Fruit fly (Drosophila melanogaster) whole organism, embryonic: ENCODE data around the gene CG5516.

Source experiments
- Adf1 ChIP-seq: fragments of 200-800 bp; sonication (Bioruptor generic); IDR thresholded peaks from 2 replicates; pipeline ENCODE4 v1.3.6; 2022; ENCODE audit warnings: missing biosample characterization, missing genetic modification characterization
- Bdp1 ChIP-seq: fragments of 200-800 bp; sonication (Bioruptor generic); optimal IDR thresholded peaks from 3 replicates; lab custom pipeline; 2016; ENCODE audit warnings: missing biosample characterization, missing genetic modification characterization
- Bteb2 ChIP-seq: fragments of 200-800 bp; sonication (Bioruptor generic); optimal IDR thresholded peaks from 2 replicates; lab custom pipeline; 2016; ENCODE audit warnings: missing biosample characterization, missing genetic modification characterization
- CG10147 ChIP-seq: fragments of 200-800 bp; sonication (Bioruptor generic); optimal IDR thresholded peaks from 2 replicates; lab custom pipeline; 2019; ENCODE audit warnings: missing biosample characterization, mild to moderate bottlenecking, missing genetic modification characterization, moderate library complexity
- CG10462 ChIP-seq: fragments of 200-800 bp; sonication (Bioruptor generic); optimal IDR thresholded peaks from 2 replicates; lab custom pipeline; 2016; ENCODE audit warnings: missing biosample characterization, missing genetic modification characterization
- CG12104 ChIP-seq: fragments of 200-800 bp; sonication (Bioruptor generic); optimal IDR thresholded peaks from 3 replicates; lab custom pipeline; 2016; ENCODE audit warnings: missing biosample characterization, missing genetic modification characterization
- CG13894 ChIP-seq: fragments of 200-800 bp; sonication (Bioruptor generic); optimal IDR thresholded peaks from 3 replicates; lab custom pipeline; 2018; ENCODE audit warnings: missing biosample characterization, mild to moderate bottlenecking, missing genetic modification characterization, moderate library complexity
- CG15479 ChIP-seq: fragments of 200-800 bp; sonication (Bioruptor generic); optimal IDR thresholded peaks from 3 replicates; lab custom pipeline; 2019; ENCODE audit warnings: missing biosample characterization, mild to moderate bottlenecking, missing genetic modification characterization, moderate library complexity
- CG15601 ChIP-seq: fragments of 200-800 bp; sonication (Bioruptor generic); optimal IDR thresholded peaks from 3 replicates; lab custom pipeline; 2019; ENCODE audit warnings: missing biosample characterization, mild to moderate bottlenecking, missing genetic modification characterization, moderate library complexity
- CG16779 ChIP-seq: fragments of 200-800 bp; sonication (Bioruptor generic); IDR thresholded peaks from 2 replicates; pipeline ENCODE4 v1.3.6; 2022; ENCODE audit warnings: missing biosample characterization, missing genetic modification characterization
- CG16813 ChIP-seq: fragments of 200-800 bp; sonication (Bioruptor generic); IDR thresholded peaks from 3 replicates; pipeline ENCODE4 v1.3.6; 2022; ENCODE audit warnings: missing biosample characterization, missing genetic modification characterization; ENCODE audit not compliant: partially characterized antibody
- CG1832 ChIP-seq: fragments of 200-800 bp; sonication (Bioruptor generic); optimal IDR thresholded peaks from 2 replicates; lab custom pipeline; 2017; ENCODE audit warnings: missing biosample characterization, mild to moderate bottlenecking, missing genetic modification characterization, inconsistent platforms
- CG31388 ChIP-seq: fragments of 200-800 bp; sonication (Bioruptor generic); optimal IDR thresholded peaks from 2 replicates; lab custom pipeline; 2016; ENCODE audit warnings: missing biosample characterization, missing genetic modification characterization
- CG34376 ChIP-seq: fragments of 200-800 bp; sonication (Bioruptor generic); optimal IDR thresholded peaks from 2 replicates; lab custom pipeline; 2018; ENCODE audit warnings: missing biosample characterization, mild to moderate bottlenecking, missing genetic modification characterization
- CG4360 ChIP-seq: fragments of 200-800 bp; sonication (Bioruptor generic); IDR thresholded peaks from 2 replicates; pipeline ENCODE4 v1.3.6; 2022; ENCODE audit warnings: missing biosample characterization, missing genetic modification characterization
- CG6654 ChIP-seq: fragments of 200-800 bp; sonication (Bioruptor generic); optimal IDR thresholded peaks from 2 replicates; lab custom pipeline; 2017; ENCODE audit warnings: missing biosample characterization, mild to moderate bottlenecking, missing genetic modification characterization
- CG6765 ChIP-seq: fragments of 200-800 bp; sonication (Bioruptor generic); optimal IDR thresholded peaks from 3 replicates; lab custom pipeline; 2017; ENCODE audit warnings: missing biosample characterization, mild to moderate bottlenecking, missing genetic modification characterization
- CG6791 ChIP-seq: fragments of 200-800 bp; sonication (Bioruptor generic); IDR thresholded peaks from 3 replicates; pipeline ENCODE4 v1.3.6; 2022; ENCODE audit warnings: missing biosample characterization, missing genetic modification characterization; ENCODE audit not compliant: partially characterized antibody
- CG7786 ChIP-seq: fragments of 200-800 bp; sonication (Bioruptor generic); optimal IDR thresholded peaks from 2 replicates; lab custom pipeline; 2016; ENCODE audit warnings: missing biosample characterization, missing genetic modification characterization
- CG7839 ChIP-seq: fragments of 200-800 bp; sonication (Bioruptor generic); optimal IDR thresholded peaks from 3 replicates; lab custom pipeline; 2018; ENCODE audit warnings: missing biosample characterization, mild to moderate bottlenecking, missing genetic modification characterization, moderate library complexity
- CG7963 ChIP-seq: fragments of 200-800 bp; sonication (Bioruptor generic); IDR thresholded peaks from 3 replicates; pipeline ENCODE4 v1.3.6; 2022; ENCODE audit warnings: missing biosample characterization, missing genetic modification characterization; ENCODE audit not compliant: partially characterized antibody
- CG8089 ChIP-seq: fragments of 200-800 bp; sonication (Bioruptor generic); optimal IDR thresholded peaks from 3 replicates; lab custom pipeline; 2016; ENCODE audit warnings: missing biosample characterization, missing genetic modification characterization
- CG8359 ChIP-seq: fragments of 200-800 bp; sonication (Bioruptor generic); optimal IDR thresholded peaks from 2 replicates; lab custom pipeline; 2017; ENCODE audit warnings: missing biosample characterization, mild to moderate bottlenecking, missing genetic modification characterization, borderline replicate concordance
- Doc2 ChIP-seq: fragments of 200-800 bp; sonication (Bioruptor generic); IDR thresholded peaks from 2 replicates; pipeline ENCODE4 v1.3.6; 2022; ENCODE audit warnings: missing biosample characterization, missing genetic modification characterization
- Drgx ChIP-seq: fragments of 200-800 bp; sonication (Bioruptor generic); IDR thresholded peaks from 2 replicates; pipeline ENCODE4 v1.3.6; 2022; ENCODE audit warnings: missing biosample characterization, missing genetic modification characterization
- Ets65A ChIP-seq: fragments of 200-800 bp; sonication (Bioruptor generic); peaks from one replicate; lab custom pipeline; 2016; ENCODE audit warnings: missing biosample characterization, missing genetic modification characterization
- Hr39 ChIP-seq: fragments of >200 bp; optimal IDR thresholded peaks from 2 replicates; lab custom pipeline; 2017
- Jarid2 ChIP-seq: fragments of 200-800 bp; sonication (Bioruptor generic); optimal IDR thresholded peaks from 3 replicates; lab custom pipeline; 2017; ENCODE audit warnings: mild to moderate bottlenecking, missing biosample characterization, missing genetic modification reagents, missing genetic modification characterization
- Med ChIP-seq: fragments of 200-800 bp; sonication (Bioruptor generic); peaks from one replicate; lab custom pipeline; 2016; ENCODE audit warnings: missing biosample characterization, missing genetic modification characterization, mild to moderate bottlenecking, inconsistent platforms, moderate library complexity
- Myb ChIP-seq: fragments of 200-800 bp; sonication (Bioruptor generic); optimal IDR thresholded peaks from 2 replicates; lab custom pipeline; 2016; ENCODE audit warnings: missing biosample characterization, missing genetic modification characterization
- Rfx ChIP-seq: fragments of 200-800 bp; sonication (Bioruptor generic); IDR thresholded peaks from 2 replicates; pipeline ENCODE4 v1.3.6; 2022; ENCODE audit warnings: missing biosample characterization, missing genetic modification characterization
- Trl ChIP-seq, 3 experiments: fragments of >200 bp in 2 of 3; fragments of 200-800 bp in 1 of 3; sonication (Bioruptor generic) in 1 of 3; optimal IDR thresholded peaks; 2 replicates in 1 of 3; 3 replicates in 2 of 3; lab custom pipeline; 2016 to 2017; ENCODE audit warnings: missing biosample characterization in 1 of 3, missing genetic modification characterization in 1 of 3
- YL-1 ChIP-seq: fragments of 200-800 bp; sonication (Bioruptor generic); optimal IDR thresholded peaks from 3 replicates; lab custom pipeline; 2017; ENCODE audit warnings: missing biosample characterization, mild to moderate bottlenecking, missing genetic modification characterization
- crol ChIP-seq: fragments of 200-800 bp; sonication (Bioruptor generic); IDR thresholded peaks from 2 replicates; pipeline ENCODE4 v1.3.6; 2022; ENCODE audit warnings: missing biosample characterization, missing genetic modification characterization
- ems ChIP-seq: fragments of 200-800 bp; sonication (Bioruptor generic); optimal IDR thresholded peaks from 3 replicates; lab custom pipeline; 2016; ENCODE audit warnings: missing biosample characterization, missing genetic modification characterization
- fu2 ChIP-seq: fragments of 200-800 bp; sonication (Bioruptor generic); optimal IDR thresholded peaks from 2 replicates; lab custom pipeline; 2016; ENCODE audit warnings: missing biosample characterization, missing genetic modification characterization
- gcm ChIP-seq: fragments of 200-800 bp; sonication (Bioruptor generic); optimal IDR thresholded peaks from 2 replicates; lab custom pipeline; 2019; ENCODE audit warnings: missing biosample characterization, mild to moderate bottlenecking, missing genetic modification characterization, moderate library complexity
- grau ChIP-seq: fragments of 200-800 bp; optimal IDR thresholded peaks from 3 replicates; lab custom pipeline; 2019; ENCODE audit warnings: missing biosample characterization, mild to moderate bottlenecking, missing genetic modification characterization, moderate library complexity
- gt ChIP-seq: fragments of 200-800 bp; sonication (Bioruptor generic); IDR thresholded peaks from 2 replicates; pipeline ENCODE4 v1.3.6; 2022; ENCODE audit warnings: missing biosample characterization, missing genetic modification characterization
- hb ChIP-seq: fragments of 200-800 bp; sonication (Bioruptor generic); IDR thresholded peaks from 3 replicates; pipeline ENCODE4 v1.3.6; 2022; ENCODE audit warnings: missing biosample characterization, missing genetic modification characterization; ENCODE audit not compliant: partially characterized antibody
- hth ChIP-seq: fragments of >200 bp; optimal IDR thresholded peaks from 2 replicates; lab custom pipeline; 2017; ENCODE audit warnings: inconsistent platforms
- ind ChIP-seq: fragments of 200-800 bp; sonication (Bioruptor generic); optimal IDR thresholded peaks from 3 replicates; lab custom pipeline; 2016; ENCODE audit warnings: missing biosample characterization, missing genetic modification characterization
- phol ChIP-seq: fragments of 200-800 bp; sonication (Bioruptor generic); optimal IDR thresholded peaks from 3 replicates; lab custom pipeline; 2018; ENCODE audit warnings: missing biosample characterization, mild to moderate bottlenecking, missing genetic modification characterization, moderate library complexity
- rib ChIP-seq: fragments of 200-800 bp; sonication (Bioruptor generic); IDR thresholded peaks from 2 replicates; pipeline ENCODE4 v1.3.6; 2022; ENCODE audit warnings: missing biosample characterization, missing genetic modification characterization
- run ChIP-seq: fragments of 200-800 bp; sonication (Bioruptor generic); optimal IDR thresholded peaks from 3 replicates; lab custom pipeline; 2018; ENCODE audit warnings: missing biosample characterization, mild to moderate bottlenecking, missing genetic modification characterization
- stc ChIP-seq: fragments of 200-800 bp; sonication (Bioruptor generic); IDR thresholded peaks from 2 replicates; pipeline ENCODE4 v1.3.6; 2022; ENCODE audit warnings: missing biosample characterization, missing genetic modification characterization
- tgo ChIP-seq: fragments of 200-800 bp; sonication (Bioruptor generic); IDR thresholded peaks from 3 replicates; pipeline ENCODE4 v1.3.6; 2022; ENCODE audit warnings: missing biosample characterization, missing genetic modification characterization
- tup ChIP-seq: fragments of 200-800 bp; sonication (Bioruptor generic); optimal IDR thresholded peaks from 2 replicates; lab custom pipeline; 2016; ENCODE audit warnings: missing biosample characterization, mild to moderate bottlenecking, missing genetic modification characterization, moderate library complexity
- unpg ChIP-seq: fragments of 200-800 bp; sonication (Bioruptor generic); optimal IDR thresholded peaks from 3 replicates; lab custom pipeline; 2018; ENCODE audit warnings: missing biosample characterization, mild to moderate bottlenecking, missing genetic modification characterization, moderate library complexity
- vvl ChIP-seq: fragments of 200-800 bp; sonication (Bioruptor generic); IDR thresholded peaks from 2 replicates; pipeline ENCODE4 v1.3.6; 2022; ENCODE audit warnings: missing biosample characterization, missing genetic modification characterization
- zen ChIP-seq: fragments of 200-800 bp; sonication (Bioruptor generic); optimal IDR thresholded peaks from 3 replicates; lab custom pipeline; 2018; ENCODE audit warnings: missing biosample characterization, mild to moderate bottlenecking, missing genetic modification characterization, moderate library complexity

The CG5516 gene

DNA sequence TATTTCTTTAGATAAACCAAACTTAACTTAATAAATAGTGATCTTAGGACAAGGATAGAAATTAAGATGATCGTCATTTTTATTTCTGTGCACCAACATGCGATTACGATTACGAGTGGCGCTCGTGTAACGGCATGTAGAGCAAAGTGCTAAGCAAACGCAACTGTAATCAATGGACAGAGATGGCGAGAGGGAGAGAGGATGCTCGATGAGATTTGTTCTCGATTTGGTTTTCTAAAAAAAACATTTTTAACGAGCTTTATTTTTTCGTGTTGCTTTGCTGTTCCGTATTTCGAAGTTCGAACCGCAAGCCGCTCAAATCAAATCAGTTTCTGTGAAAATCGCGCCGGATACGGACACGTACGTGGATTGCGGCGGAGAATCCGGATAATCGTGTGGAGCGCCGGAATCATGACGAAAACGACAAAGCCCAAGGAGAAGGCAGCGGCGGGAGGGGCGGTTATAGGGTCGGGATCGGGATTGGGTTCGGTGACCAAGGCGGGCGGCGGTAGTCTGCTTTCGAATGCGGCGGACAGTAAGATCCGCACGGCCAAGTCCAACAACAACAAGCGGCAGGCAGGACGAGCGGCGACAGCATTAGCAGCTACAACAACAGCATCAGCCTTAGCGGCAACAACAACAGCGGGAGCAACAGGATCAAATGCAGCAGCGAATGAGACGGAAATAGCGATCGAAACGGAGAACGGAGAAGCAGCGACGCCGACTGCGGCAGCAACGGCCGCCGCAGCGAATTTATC lies 30.3 kb downstream of the CG5516 start:
- no peak for TF ChIP-seq tup (GFP tag; lab: Kevin White, UChicago)
- no peak for TF ChIP-seq stc (GFP tag; lab: Robert Waterston, UW)
- TF ChIP-seq Hr39 (lab: Kevin White, UChicago) = no peak
- TF ChIP-seq hth (lab: Kevin White, UChicago) = no peak
- TF ChIP-seq YL-1 (GFP tag; lab: Kevin White, UChicago) = no peak
- no peak for TF ChIP-seq Bdp1 (GFP tag; lab: Kevin White, UChicago)
- TF ChIP-seq phol (tag; lab: Kevin White, UChicago) = no peak
- no peak for TF ChIP-seq gcm (GFP tag; lab: Kevin White, UChicago)
- TF ChIP-seq CG7963 (GFP tag; lab: Robert Waterston, UW) = 0 out of 3 replicates have a peak, but pooled peaks have one; percentile 8
- peak; percentile 12; the same call in 1 of the 2 replicates for TF ChIP-seq Drgx
- no peak for TF ChIP-seq CG8089
- TF ChIP-seq Adf1 = peak; percentile 61; the same call in 1 of the 2 replicates
- TF ChIP-seq Trl (optimal IDR thresholded peaks at IDR 0.05; lab: Kevin White, UChicago) = peak in 1 of 2 experiments; percentile 20
- TF ChIP-seq Trl (GFP tag; optimal IDR thresholded peaks at IDR 0.05; lab: Kevin White, UChicago) = no peak
- 0 out of 3 replicates have a peak, but pooled peaks have one; percentile 20 for TF ChIP-seq CG16813 (GFP tag; lab: Robert Waterston, UW)
- TF ChIP-seq fu2 (GFP tag; lab: Kevin White, UChicago) = no peak
- peak; percentile 65 for TF ChIP-seq zen (tag; lab: Kevin White, UChicago)
- TF ChIP-seq CG10462 (GFP tag; lab: Kevin White, UChicago) = no peak
- no peak for TF ChIP-seq CG15601 (tag; lab: Kevin White, UChicago)
- TF ChIP-seq Doc2 (GFP tag; lab: Robert Waterston, UW) = no peak
- no peak for TF ChIP-seq CG10147 (GFP tag; lab: Kevin White, UChicago)
- TF ChIP-seq Med (GFP tag; lab: Kevin White, UChicago) = peak; percentile 62
- 0 out of 3 replicates have a peak, but pooled peaks have one; percentile 48 for TF ChIP-seq hb
- TF ChIP-seq CG4360 = peak; percentile 99
- TF ChIP-seq rib (GFP tag; lab: Robert Waterston, UW) = no peak
- no peak for TF ChIP-seq grau (tag; lab: Kevin White, UChicago)
- TF ChIP-seq Rfx = 0 out of 2 replicates have a peak, but pooled peaks have one; percentile 9
- no peak for TF ChIP-seq vvl (GFP tag; lab: Robert Waterston, UW)
- no peak for TF ChIP-seq CG6791
- TF ChIP-seq Bteb2 (GFP tag; lab: Kevin White, UChicago) = no peak
- no peak for TF ChIP-seq CG13894
- TF ChIP-seq crol (GFP tag; lab: Robert Waterston, UW) = peak; percentile 27; the same call in 1 of the 2 replicates
- no peak for TF ChIP-seq CG34376 (GFP tag; lab: Kevin White, UChicago)
- peak; percentile 24 for TF ChIP-seq Ets65A (GFP tag; lab: Kevin White, UChicago)
- TF ChIP-seq CG12104 = no peak
- TF ChIP-seq CG1832 (GFP tag; lab: Kevin White, UChicago) = peak; percentile 30
- TF ChIP-seq tgo (GFP tag; lab: Robert Waterston, UW) = no peak

DNA sequence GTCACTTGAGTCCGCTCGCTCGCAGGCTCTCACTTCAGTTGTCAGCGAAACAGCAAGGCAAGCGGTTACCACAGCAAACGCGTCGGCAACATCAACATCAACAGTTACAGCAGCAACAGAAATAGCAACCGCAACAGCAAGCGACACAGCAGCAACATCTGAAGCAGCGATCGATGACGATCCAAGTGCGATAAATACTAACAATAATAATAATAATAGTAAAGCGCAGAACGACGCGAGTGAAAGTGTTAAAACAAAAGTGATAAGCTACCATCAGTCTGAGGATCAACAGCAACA lies 30.8 kb downstream of the CG5516 start:
- TF ChIP-seq Ets65A (GFP tag; lab: Kevin White, UChicago) (peak; percentile 51), CG16779 (GFP tag; lab: Robert Waterston, UW) (no peak), gt (GFP tag; lab: Robert Waterston, UW) (no peak), crol (GFP tag; lab: Robert Waterston, UW) (0 out of 2 replicates have a peak, but pooled peaks have one; percentile 0), CG6654 (GFP tag; lab: Kevin White, UChicago) (no peak), ems (GFP tag; lab: Kevin White, UChicago) (no peak), run (no peak), Med (GFP tag; lab: Kevin White, UChicago) (peak; percentile 15), Jarid2 (GFP tag; lab: Kevin White, UChicago) (peak; percentile 49), CG7839 (tag; lab: Kevin White, UChicago) (no peak), CG31388 (GFP tag; lab: Kevin White, UChicago) (no peak), unpg (GFP tag; lab: Kevin White, UChicago) (no peak), CG7786 (GFP tag; lab: Kevin White, UChicago) (no peak), CG6765 (no peak), ind (GFP tag; lab: Kevin White, UChicago) (no peak), CG15479 (peak; percentile 90), CG8359 (GFP tag; lab: Kevin White, UChicago) (peak; percentile 34), Myb (no peak)
